Fruit fly (Drosophila melanogaster): ENCODE data around the gene Nlp.

DNA sequence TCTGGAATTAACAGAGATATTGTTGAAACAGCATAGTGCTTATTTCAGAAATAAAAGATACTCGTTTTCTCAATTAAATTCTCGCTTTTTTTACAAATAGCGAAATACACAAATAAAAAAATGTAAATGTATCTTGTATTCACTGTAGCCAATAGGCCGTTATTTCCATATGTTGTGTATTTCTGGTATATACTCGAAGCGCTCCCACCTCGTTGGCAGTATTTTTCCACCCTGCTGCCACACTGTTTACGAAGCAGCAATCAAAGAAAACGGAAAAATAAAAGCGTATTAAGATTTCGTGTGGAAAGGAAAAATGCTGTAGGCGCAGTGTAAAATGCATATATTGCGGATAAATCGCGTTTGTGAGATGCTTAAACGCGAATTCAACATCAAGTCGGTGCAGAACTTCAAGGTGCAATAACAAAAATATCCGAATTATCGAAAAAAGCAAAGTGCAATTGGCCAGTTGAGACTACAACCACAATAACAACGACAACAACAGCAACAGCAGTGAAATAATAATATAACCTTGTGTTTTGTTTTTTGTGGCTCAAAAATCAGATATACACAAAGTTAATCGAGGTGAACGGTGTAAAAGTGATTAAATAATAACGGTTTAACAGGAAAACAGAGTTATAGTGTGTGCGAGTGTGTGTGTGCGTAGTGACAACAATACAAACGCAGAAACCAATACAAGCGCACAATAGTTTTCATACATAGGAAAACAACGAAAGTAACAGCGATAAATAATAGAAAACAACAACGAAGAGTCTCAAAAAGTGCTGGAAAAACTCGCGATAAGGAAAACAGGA lies 53.7 kb downstream of the Nlp start, which contains the start of gene sima:
- peak; percentile 57 for TF ChIP-seq CG12768 (GFP tag; optimal IDR thresholded peaks at IDR 0.05)
- TF ChIP-seq kay (GFP tag; ENCODE audit: borderline replicate concordance): no peak
- no peak for TF ChIP-seq tj (GFP tag; optimal IDR thresholded peaks at IDR 0.05)
- TF ChIP-seq CG7101 (tag; optimal IDR thresholded peaks at IDR 0.05): peak; percentile 15
- peak; percentile 1 for TF ChIP-seq ovo (GFP tag; optimal IDR thresholded peaks at IDR 0.05)
- peak; percentile 46 for TF ChIP-seq cic (GFP tag; optimal IDR thresholded peaks at IDR 0.05)
- no peak for TF ChIP-seq cnc (optimal IDR thresholded peaks at IDR 0.05)
- no peak for TF ChIP-seq Clk (GFP tag; optimal IDR thresholded peaks at IDR 0.05)
- no peak for TF ChIP-seq Hr96 (GFP tag; optimal IDR thresholded peaks at IDR 0.05)
- TF ChIP-seq CG14711 (tag; optimal IDR thresholded peaks at IDR 0.05): peak; percentile 48
- TF ChIP-seq Crg-1 (GFP tag; optimal IDR thresholded peaks at IDR 0.05): no peak
- TF ChIP-seq toe (GFP tag; optimal IDR thresholded peaks at IDR 0.05): peak; percentile 12
